Fruit fly (Drosophila melanogaster) whole organism, embryonic: ENCODE measurements around the gene CAH6.

Source experiments
- Ada2b ChIP-seq: fragments of 200-800 bp; sonication (Bioruptor generic); IDR thresholded peaks from 2 replicates; pipeline ENCODE4 v1.3.6; 2022; ENCODE audit warnings: missing biosample characterization, missing genetic modification characterization
- Antp ChIP-seq: fragments of 200-800 bp; sonication (Bioruptor generic); optimal IDR thresholded peaks from 3 replicates; lab custom pipeline; 2016; ENCODE audit warnings: missing biosample characterization, missing genetic modification characterization
- Awh ChIP-seq: fragments of 200-800 bp; sonication (Bioruptor generic); IDR thresholded peaks from 2 replicates; pipeline ENCODE4, ENCODE4 v1.3.6; 2022; ENCODE audit warnings: missing biosample characterization, missing genetic modification characterization
- Bdp1 ChIP-seq: fragments of 200-800 bp; sonication (Bioruptor generic); optimal IDR thresholded peaks from 3 replicates; lab custom pipeline; 2016; ENCODE audit warnings: missing biosample characterization, missing genetic modification characterization
- CG10431 ChIP-seq: fragments of 200-800 bp; sonication (Bioruptor generic); optimal IDR thresholded peaks from 3 replicates; lab custom pipeline; 2018; ENCODE audit warnings: missing biosample characterization, mild to moderate bottlenecking, missing genetic modification characterization
- CG10462 ChIP-seq: fragments of 200-800 bp; sonication (Bioruptor generic); optimal IDR thresholded peaks from 2 replicates; lab custom pipeline; 2016; ENCODE audit warnings: missing biosample characterization, missing genetic modification characterization
- CG10654 ChIP-seq: fragments of 200-800 bp; sonication (Bioruptor generic); optimal IDR thresholded peaks from 2 replicates; lab custom pipeline; 2016; ENCODE audit warnings: missing biosample characterization, missing genetic modification characterization
- CG12299 ChIP-seq: fragments of 200-800 bp; sonication (Bioruptor generic); optimal IDR thresholded peaks from 2 replicates; lab custom pipeline; 2018; ENCODE audit warnings: missing biosample characterization, mild to moderate bottlenecking, missing genetic modification characterization
- CG1233 ChIP-seq: fragments of 200-800 bp; sonication (Bioruptor generic); optimal IDR thresholded peaks from 4 replicates; lab custom pipeline; 2018; ENCODE audit warnings: missing biosample characterization, mild to moderate bottlenecking, missing genetic modification characterization
- CG12391 ChIP-seq: fragments of 200-800 bp; sonication (Bioruptor generic); optimal IDR thresholded peaks from 3 replicates; lab custom pipeline; 2018; ENCODE audit warnings: missing biosample characterization, mild to moderate bottlenecking, missing genetic modification characterization, moderate library complexity
- CG13894 ChIP-seq: fragments of 200-800 bp; sonication (Bioruptor generic); optimal IDR thresholded peaks from 3 replicates; lab custom pipeline; 2018; ENCODE audit warnings: missing biosample characterization, mild to moderate bottlenecking, missing genetic modification characterization, moderate library complexity
- CG15073 ChIP-seq: fragments of 200-800 bp; sonication (Bioruptor generic); optimal IDR thresholded peaks from 2 replicates; lab custom pipeline; 2016; ENCODE audit warnings: missing biosample characterization, missing genetic modification characterization
- CG15479 ChIP-seq: fragments of 200-800 bp; sonication (Bioruptor generic); optimal IDR thresholded peaks from 3 replicates; lab custom pipeline; 2019; ENCODE audit warnings: missing biosample characterization, mild to moderate bottlenecking, missing genetic modification characterization, moderate library complexity
- CG4328 ChIP-seq: fragments of 200-800 bp; sonication (Bioruptor generic); optimal IDR thresholded peaks from 3 replicates; lab custom pipeline; 2017; ENCODE audit warnings: missing biosample characterization, missing genetic modification reagents, missing genetic modification characterization
- CG4730 ChIP-seq: fragments of 200-800 bp; sonication (Bioruptor generic); IDR thresholded peaks from 2 replicates; pipeline ENCODE4 v1.3.6; 2022; ENCODE audit warnings: missing biosample characterization, missing genetic modification characterization
- CG7372 ChIP-seq: fragments of 200-800 bp; sonication (Bioruptor generic); IDR thresholded peaks from 2 replicates; pipeline ENCODE4 v1.3.6; 2022; ENCODE audit warnings: missing biosample characterization, missing genetic modification characterization
- CG8388 ChIP-seq: fragments of 200-800 bp; sonication (Bioruptor generic); optimal IDR thresholded peaks from 2 replicates; lab custom pipeline; 2019; ENCODE audit warnings: missing biosample characterization, mild to moderate bottlenecking, missing genetic modification characterization, moderate library complexity
- CG9727 ChIP-seq: fragments of 200-800 bp; sonication (Bioruptor generic); optimal IDR thresholded peaks from 3 replicates; lab custom pipeline; 2017; ENCODE audit warnings: missing biosample characterization, mild to moderate bottlenecking, missing genetic modification characterization
- D19A ChIP-seq: fragments of 200-800 bp; optimal IDR thresholded peaks from 3 replicates; lab custom pipeline; 2019; ENCODE audit warnings: missing biosample characterization, mild to moderate bottlenecking, missing genetic modification characterization, moderate library complexity
- Dip3 ChIP-seq: fragments of 200-800 bp; sonication (Bioruptor generic); optimal IDR thresholded peaks from 3 replicates; lab custom pipeline; 2016; ENCODE audit warnings: missing biosample characterization, missing genetic modification characterization
- H15 ChIP-seq: fragments of 200-800 bp; sonication (Bioruptor generic); IDR thresholded peaks from 3 replicates; pipeline ENCODE4 v1.3.6; 2022; ENCODE audit warnings: missing biosample characterization, missing genetic modification characterization
- Hr51 ChIP-seq, 2 experiments: fragments of 200-800 bp; sonication (Bioruptor generic); optimal IDR thresholded peaks; 2 replicates in 1 of 2; 3 replicates in 1 of 2; lab custom pipeline; 2016 to 2018; ENCODE audit warnings: missing biosample characterization in 2 of 2, missing genetic modification characterization in 2 of 2, mild to moderate bottlenecking in 1 of 2, moderate library complexity in 1 of 2
- Lim3 ChIP-seq: fragments of 200-800 bp; sonication (Bioruptor generic); IDR thresholded peaks from 2 replicates; pipeline ENCODE4 v1.3.6; 2022; ENCODE audit warnings: missing biosample characterization, missing genetic modification characterization
- Meics ChIP-seq: fragments of 200-800 bp; sonication (Bioruptor generic); optimal IDR thresholded peaks from 2 replicates; lab custom pipeline; 2017; ENCODE audit warnings: missing biosample characterization, mild to moderate bottlenecking, missing genetic modification characterization
- NC2α ChIP-seq: fragments of 200-800 bp; sonication (Bioruptor generic); optimal IDR thresholded peaks from 2 replicates; lab custom pipeline; 2016; ENCODE audit warnings: missing biosample characterization, missing genetic modification characterization
- NK7.1 ChIP-seq: fragments of 200-800 bp; sonication (Bioruptor generic); optimal IDR thresholded peaks from 3 replicates; lab custom pipeline; 2016; ENCODE audit warnings: missing biosample characterization, missing genetic modification characterization
- Oaz ChIP-seq: fragments of 200-800 bp; sonication (Bioruptor generic); IDR thresholded peaks from 2 replicates; pipeline ENCODE4 v1.3.6; 2022; ENCODE audit warnings: missing biosample characterization, missing genetic modification characterization
- Poxn ChIP-seq: fragments of 200-800 bp; sonication (Bioruptor generic); IDR thresholded peaks from 2 replicates; pipeline ENCODE4 v1.3.6; 2022; ENCODE audit warnings: missing biosample characterization, missing genetic modification characterization
- Ravus ChIP-seq: fragments of 200-800 bp; sonication (Bioruptor generic); IDR thresholded peaks from 2 replicates; pipeline ENCODE4 v1.3.6; 2022; ENCODE audit warnings: missing biosample characterization, missing genetic modification characterization
- Trl ChIP-seq, 3 experiments: fragments of >200 bp in 2 of 3; fragments of 200-800 bp in 1 of 3; sonication (Bioruptor generic) in 1 of 3; optimal IDR thresholded peaks; 2 replicates in 1 of 3; 3 replicates in 2 of 3; lab custom pipeline; 2016 to 2017; ENCODE audit warnings: missing biosample characterization in 1 of 3, missing genetic modification characterization in 1 of 3
- ara ChIP-seq: fragments of 200-800 bp; sonication (Bioruptor generic); IDR thresholded peaks from 2 replicates; pipeline ENCODE4 v1.3.6; 2022; ENCODE audit warnings: missing biosample characterization, missing genetic modification characterization
- ato ChIP-seq: fragments of 200-800 bp; sonication (Bioruptor generic); IDR thresholded peaks from 2 replicates; pipeline ENCODE4 v1.3.6; 2022; ENCODE audit warnings: missing biosample characterization, missing genetic modification characterization; ENCODE audit not compliant: partially characterized antibody
- br ChIP-seq: fragments of >200 bp; optimal IDR thresholded peaks from 2 replicates; lab custom pipeline; 2017
- cg ChIP-seq: fragments of 200-800 bp; sonication (Bioruptor generic); optimal IDR thresholded peaks from 3 replicates; lab custom pipeline; 2019; ENCODE audit warnings: missing biosample characterization, mild to moderate bottlenecking, missing genetic modification characterization, moderate library complexity
- ems ChIP-seq: fragments of 200-800 bp; sonication (Bioruptor generic); optimal IDR thresholded peaks from 3 replicates; lab custom pipeline; 2016; ENCODE audit warnings: missing biosample characterization, missing genetic modification characterization
- ftz-f1 ChIP-seq: fragments of 200-800 bp; sonication (Bioruptor generic); optimal IDR thresholded peaks from 2 replicates; lab custom pipeline; 2016; ENCODE audit warnings: missing biosample characterization, missing genetic modification characterization
- gsb ChIP-seq: fragments of 200-800 bp; sonication (Bioruptor generic); IDR thresholded peaks from 2 replicates; pipeline ENCODE4 v1.3.6; 2022; ENCODE audit warnings: missing biosample characterization, missing genetic modification characterization
- ham ChIP-seq: fragments of 200-800 bp; sonication (Bioruptor generic); IDR thresholded peaks from 2 replicates; pipeline ENCODE4 v1.3.6; 2022; ENCODE audit warnings: missing biosample characterization, missing genetic modification characterization
- jumu ChIP-seq: fragments of 200-800 bp; sonication (Bioruptor generic); optimal IDR thresholded peaks from 3 replicates; lab custom pipeline; 2016; ENCODE audit warnings: missing biosample characterization, missing genetic modification characterization
- klu ChIP-seq: fragments of 200-800 bp; sonication (Bioruptor generic); IDR thresholded peaks from 2 replicates; pipeline ENCODE4 v1.3.6; 2022; ENCODE audit warnings: missing biosample characterization, missing genetic modification characterization
- mirr ChIP-seq: fragments of 200-800 bp; sonication (Bioruptor generic); optimal IDR thresholded peaks from 3 replicates; lab custom pipeline; 2018; ENCODE audit warnings: missing biosample characterization, mild to moderate bottlenecking, missing genetic modification characterization
- onecut ChIP-seq: fragments of 200-800 bp; sonication (Bioruptor generic); IDR thresholded peaks from 2 replicates; pipeline ENCODE4 v1.3.6; 2022; ENCODE audit warnings: missing biosample characterization, missing genetic modification characterization
- prd ChIP-seq, 3 experiments: fragments of >200 bp in 2 of 3; fragments of 200-800 bp in 1 of 3; sonication (Bioruptor generic) in 1 of 3; optimal IDR thresholded peaks in 2 of 3; IDR thresholded peaks in 1 of 3; 2 replicates in 2 of 3; 3 replicates in 1 of 3; pipeline versions ENCODE4 v1.3.6 to Lab custom; 2017 to 2022; ENCODE audit warnings: missing biosample characterization in 1 of 3, missing genetic modification characterization in 1 of 3
- pros ChIP-seq: fragments of 200-800 bp; sonication (Bioruptor generic); optimal IDR thresholded peaks from 3 replicates; lab custom pipeline; 2019; ENCODE audit warnings: missing biosample characterization, mild to moderate bottlenecking, missing genetic modification characterization, moderate library complexity
- ro ChIP-seq: fragments of 200-800 bp; sonication (Bioruptor generic); IDR thresholded peaks from 2 replicates; pipeline ENCODE4 v1.3.6; 2022; ENCODE audit warnings: missing biosample characterization, missing genetic modification characterization
- run ChIP-seq: fragments of 200-800 bp; sonication (Bioruptor generic); optimal IDR thresholded peaks from 3 replicates; lab custom pipeline; 2018; ENCODE audit warnings: missing biosample characterization, mild to moderate bottlenecking, missing genetic modification characterization
- tio ChIP-seq: fragments of 200-800 bp; sonication (Bioruptor generic); optimal IDR thresholded peaks from 2 replicates; lab custom pipeline; 2017; ENCODE audit warnings: missing biosample characterization, missing genetic modification characterization, inconsistent platforms
- unpg ChIP-seq: fragments of 200-800 bp; sonication (Bioruptor generic); optimal IDR thresholded peaks from 3 replicates; lab custom pipeline; 2018; ENCODE audit warnings: missing biosample characterization, mild to moderate bottlenecking, missing genetic modification characterization, moderate library complexity
- vvl ChIP-seq: fragments of 200-800 bp; sonication (Bioruptor generic); IDR thresholded peaks from 2 replicates; pipeline ENCODE4 v1.3.6; 2022; ENCODE audit warnings: missing biosample characterization, missing genetic modification characterization
- zfh2 ChIP-seq: fragments of 200-800 bp; sonication (Bioruptor generic); optimal IDR thresholded peaks from 2 replicates; lab custom pipeline; 2016; ENCODE audit warnings: missing biosample characterization, missing genetic modification characterization

CAH6 gene

dm6 chr3R:31247281-31247995 lies 10.0 kb upstream of the CAH6 start (continued):
- TF ChIP-seq zfh2 (GFP tag; lab: Kevin White, UChicago), result no peak
- TF ChIP-seq NK7.1 (GFP tag; lab: Kevin White, UChicago), result peak; percentile 14
- peak; percentile 65 for TF ChIP-seq CG1233 (GFP tag; lab: Kevin White, UChicago)
- TF ChIP-seq cg, result no peak
- no peak for TF ChIP-seq pros (GFP tag; lab: Kevin White, UChicago)
- peak; percentile 62 for TF ChIP-seq CG4730 (GFP tag; lab: Robert Waterston, UW)
- peak; percentile 40 for TF ChIP-seq CG12299 (tag; lab: Kevin White, UChicago)
- TF ChIP-seq Meics (GFP tag; lab: Kevin White, UChicago), result peak; percentile 62
- TF ChIP-seq CG10462 (GFP tag; lab: Kevin White, UChicago), result peak; percentile 32
- no peak for TF ChIP-seq CG15073
- no peak for TF ChIP-seq ato (GFP tag; lab: Robert Waterston, UW)
- TF ChIP-seq run, result peak; percentile 60
- peak; percentile 70 for TF ChIP-seq CG8388
- TF ChIP-seq ara (GFP tag; lab: Robert Waterston, UW), result peak; percentile 78
- no peak for TF ChIP-seq prd (optimal IDR thresholded peaks at IDR 0.05; lab: Kevin White, UChicago)
- peak; percentile 79 for TF ChIP-seq prd (GFP tag; IDR thresholded peaks at IDR 0.05; lab: Robert Waterston, UW)
- TF ChIP-seq br, result no peak
- peak; percentile 17 for TF ChIP-seq tio (GFP tag; lab: Kevin White, UChicago)
- TF ChIP-seq gsb, result 0 out of 2 replicates have a peak, but pooled peaks have one; percentile 37
- TF ChIP-seq jumu (GFP tag; lab: Kevin White, UChicago), result peak; percentile 54
- TF ChIP-seq onecut (GFP tag; lab: Robert Waterston, UW), result peak; percentile 71
- TF ChIP-seq CG7372 (GFP tag; lab: Robert Waterston, UW), result peak; percentile 65
- TF ChIP-seq CG10431, result peak; percentile 40
- TF ChIP-seq H15 (GFP tag; lab: Robert Waterston, UW), result peak; percentile 77
- TF ChIP-seq Antp (GFP tag; lab: Kevin White, UChicago), result peak; percentile 56
- no peak for TF ChIP-seq mirr (GFP tag; lab: Kevin White, UChicago)
- TF ChIP-seq Lim3 (GFP tag; lab: Robert Waterston, UW), result no peak
- peak; percentile 2 for TF ChIP-seq NC2α (GFP tag; lab: Kevin White, UChicago)
- TF ChIP-seq Hr51 (GFP tag; optimal IDR thresholded peaks at IDR 0.05; lab: Kevin White, UChicago), result peak; percentile 2 to 85
- TF ChIP-seq Ada2b (GFP tag; lab: Robert Waterston, UW), result peak; percentile 70
- TF ChIP-seq Ravus (GFP tag; lab: Robert Waterston, UW), result no peak
- TF ChIP-seq CG10654 (GFP tag; lab: Kevin White, UChicago), result peak; percentile 70
- TF ChIP-seq ftz-f1 (GFP tag; lab: Kevin White, UChicago), result no peak
- no peak for TF ChIP-seq CG9727 (GFP tag; lab: Kevin White, UChicago)
- no peak for TF ChIP-seq CG13894 (tag; lab: Kevin White, UChicago)
- peak; percentile 78 for TF ChIP-seq vvl (GFP tag; lab: Robert Waterston, UW)
- peak; percentile 73 for TF ChIP-seq CG12391 (tag; lab: Kevin White, UChicago)
- TF ChIP-seq CG4328 (GFP tag; lab: Kevin White, UChicago), result peak; percentile 51
- TF ChIP-seq CG15479 (GFP tag; lab: Kevin White, UChicago), result no peak
- peak; percentile 14 for TF ChIP-seq Dip3 (GFP tag; lab: Kevin White, UChicago)
- no peak for TF ChIP-seq Bdp1 (GFP tag; lab: Kevin White, UChicago)
- TF ChIP-seq unpg (GFP tag; lab: Kevin White, UChicago), result peak; percentile 79
- TF ChIP-seq Awh, result peak; percentile 97
- TF ChIP-seq ro (GFP tag; lab: Robert Waterston, UW), result no peak
- no peak for TF ChIP-seq Trl (optimal IDR thresholded peaks at IDR 0.05; lab: Kevin White, UChicago)
- peak; percentile 49 for TF ChIP-seq Trl (GFP tag; optimal IDR thresholded peaks at IDR 0.05; lab: Kevin White, UChicago)
- peak; percentile 72 for TF ChIP-seq Oaz (GFP tag; lab: Robert Waterston, UW)
- TF ChIP-seq D19A (tag; lab: Kevin White, UChicago), result peak; percentile 72
- TF ChIP-seq ems (GFP tag; lab: Kevin White, UChicago), result peak; percentile 45
- peak; percentile 16; the same call in 1 of the 2 replicates for TF ChIP-seq klu (GFP tag; lab: Robert Waterston, UW)
- TF ChIP-seq ham, result no peak
- TF ChIP-seq Poxn (GFP tag; lab: Robert Waterston, UW), result no peak
